Worm (Caenorhabditis elegans): ENCODE results near the gene F54D10.5.

DNA sequence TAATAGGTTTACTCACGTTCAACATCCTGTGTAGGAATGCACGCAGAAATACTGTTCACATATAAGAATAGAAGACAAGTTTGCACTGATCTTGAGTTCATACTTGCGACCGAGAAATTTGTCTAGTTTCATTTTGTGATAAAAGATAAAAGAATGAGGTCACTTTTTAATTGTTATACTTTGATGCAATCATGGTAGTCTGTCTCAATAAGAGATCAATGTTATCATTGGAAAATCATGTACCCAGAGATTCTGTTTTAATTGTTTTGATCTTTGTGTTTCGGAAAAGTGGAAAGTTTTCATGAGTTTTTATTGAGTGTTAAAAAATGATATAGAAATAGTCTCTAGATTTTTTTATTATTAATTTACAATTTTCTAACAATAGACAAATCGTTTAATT lies 24.4 kb upstream of the F54D10.5 start, which contains the start of gene F54D10.9:
- no peak for TF ChIP-seq lin-13 (GFP tag; optimal IDR thresholded peaks at IDR 0.05)
- no peak for TF ChIP-seq egl-43 (GFP tag; IDR thresholded peaks at IDR 0.05)
- no peak for TF ChIP-seq T26A8.4 (GFP tag; IDR thresholded peaks at IDR 0.05)
- TF ChIP-seq ama-1 (optimal IDR thresholded peaks at IDR 0.05) = no peak
- no peak for TF ChIP-seq pha-4 (GFP tag; IDR thresholded peaks at IDR 0.05)
- no peak for TF ChIP-seq pha-4 (tag; optimal IDR thresholded peaks at IDR 0.05)
- no peak for TF ChIP-seq ceh-82 (tag; optimal IDR thresholded peaks at IDR 0.05)
- no peak for TF ChIP-seq unc-62 (GFP tag; optimal IDR thresholded peaks at IDR 0.05 in 1 of 2)
- no peak for TF ChIP-seq unc-62 (tag; optimal IDR thresholded peaks at IDR 0.05)
- no peak for TF ChIP-seq ceh-28 (tag; optimal IDR thresholded peaks at IDR 0.05)
- TF ChIP-seq nhr-111 (GFP tag; optimal IDR thresholded peaks at IDR 0.05) = no peak
- no peak for TF ChIP-seq nhr-28 (tag; optimal IDR thresholded peaks at IDR 0.05)
